Worm (Caenorhabditis elegans) whole organism, early embryonic: ENCODE data around the gene C07A12.18.

Experiments used
- B0310.2 ChIP-seq: sonication (generic microtip); optimal IDR thresholded peaks from 2 replicates; lab custom pipeline; 2016; ENCODE audit warnings: mild to moderate bottlenecking, missing genetic modification characterization, missing compliant biosample characterization
- ama-1 ChIP-seq: fragments of 150-350 bp; optimal IDR thresholded peaks from 2 replicates; lab custom pipeline; 2014
- tra-4 ChIP-seq: sonication (generic microtip); optimal IDR thresholded peaks from 2 replicates; lab custom pipeline; 2017; ENCODE audit warnings: missing genetic modification characterization, missing compliant biosample characterization

- no peak for TF ChIP-seq B0310.2 (tag; lab: Kevin White, UChicago)
- no peak for TF ChIP-seq tra-4 (tag; lab: Kevin White, UChicago)
- TF ChIP-seq ama-1 (lab: Kevin White, UChicago): no peak
Observed at ce11 chrX:4550987-4551386, 1.3 kb upstream of the C07A12.18 start.
